Worm (Caenorhabditis elegans): Measurements from ENCODE around the gene F34H10.3.

F34H10.3 gene

DNA sequence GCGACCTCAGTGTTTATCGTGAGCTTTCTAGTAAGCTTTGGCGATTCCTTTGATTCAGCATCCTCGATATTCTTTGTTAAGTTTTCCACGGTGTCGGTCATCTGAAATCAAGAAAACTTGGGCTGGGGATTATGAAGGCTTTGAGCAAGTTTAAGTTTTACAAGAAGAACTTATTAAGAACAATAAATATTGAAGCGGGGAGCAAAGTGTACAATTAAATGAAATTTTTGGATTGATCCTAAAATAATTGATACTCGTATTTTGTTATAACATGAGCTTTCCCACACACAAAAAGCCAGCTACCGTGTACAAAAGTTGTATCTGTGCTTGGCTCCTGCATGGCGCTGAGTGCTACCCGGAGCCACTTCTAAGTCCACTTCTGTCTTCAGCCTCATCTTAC, at the start of gene F34H10.3:
Gene F34H10.3 (minus strand): TSS at position 101 of the 400 bp plus-strand sequence.
- no peak for TF ChIP-seq tra-4 (tag; optimal IDR thresholded peaks at IDR 0.05)
- TF ChIP-seq hnd-1 (tag; optimal IDR thresholded peaks at IDR 0.05): no peak
- no peak for TF ChIP-seq F13C5.2 (tag; optimal IDR thresholded peaks at IDR 0.05)
- TF ChIP-seq ceh-13 (GFP tag; optimal IDR thresholded peaks at IDR 0.05): no peak
- TF ChIP-seq B0310.2 (tag; optimal IDR thresholded peaks at IDR 0.05): no peak
- TF ChIP-seq ceh-36 (tag; optimal IDR thresholded peaks at IDR 0.05): no peak
- no peak for TF ChIP-seq aly-1 (tag; optimal IDR thresholded peaks at IDR 0.05)
- no peak for TF ChIP-seq flt-1 (GFP tag; IDR thresholded peaks at IDR 0.05)
- TF ChIP-seq tbx-11 (GFP tag; IDR thresholded peaks at IDR 0.05): no peak
- TF ChIP-seq ets-7 (tag; optimal IDR thresholded peaks at IDR 0.05): no peak
- no peak for TF ChIP-seq scrt-1 (GFP tag; IDR thresholded peaks at IDR 0.05)
- TF ChIP-seq tbx-37 (GFP tag; conservative IDR thresholded peaks at IDR 0.05): no peak
- TF ChIP-seq hmbx-1 (tag; optimal IDR thresholded peaks at IDR 0.05): no peak
- TF ChIP-seq pes-1 (GFP tag; IDR thresholded peaks at IDR 0.05): no peak
- no peak for TF ChIP-seq hmg-4 (GFP tag; optimal IDR thresholded peaks at IDR 0.05)
- no peak for TF ChIP-seq ama-1 (optimal IDR thresholded peaks at IDR 0.05)
- TF ChIP-seq sea-1 (GFP tag; conservative IDR thresholded peaks at IDR 0.05): no peak

DNA sequence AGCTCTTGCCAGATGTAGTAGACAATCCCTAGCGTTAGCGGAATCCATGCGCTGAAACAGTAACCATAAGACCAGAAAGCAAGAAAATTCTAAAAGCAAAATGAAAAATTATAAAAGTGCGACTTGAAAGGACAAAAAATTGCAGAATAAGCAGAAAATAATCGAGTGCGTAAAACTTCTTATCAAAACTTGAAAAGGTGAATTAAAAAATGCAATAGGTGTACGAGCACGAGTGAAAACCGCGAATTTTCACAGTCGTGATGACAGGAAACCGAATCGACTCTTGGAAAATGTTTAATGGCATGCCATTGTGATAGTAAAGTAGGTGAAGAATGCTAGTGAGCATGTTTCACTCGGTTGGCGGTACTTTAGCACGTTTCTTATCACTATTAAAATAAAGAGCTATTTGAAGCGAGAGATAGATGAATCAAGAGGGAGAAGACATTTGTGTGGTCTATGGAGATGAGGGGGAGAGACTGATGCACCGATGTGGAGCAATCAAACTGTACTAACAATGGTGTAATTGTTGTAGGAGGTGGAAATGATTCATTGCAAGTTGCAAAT, 45.4 kb upstream of the F34H10.3 start, which contains the start of gene ifp-1:
Gene ifp-1 (minus strand): TSS at position 51 of the 564 bp plus-strand sequence.
- no peak for TF ChIP-seq hmbx-1 (tag; optimal IDR thresholded peaks at IDR 0.05)
- TF ChIP-seq ceh-36 (tag; optimal IDR thresholded peaks at IDR 0.05): no peak
- no peak for TF ChIP-seq scrt-1 (GFP tag; IDR thresholded peaks at IDR 0.05)
- TF ChIP-seq ama-1 (optimal IDR thresholded peaks at IDR 0.05): no peak
- no peak for TF ChIP-seq tbx-37 (GFP tag; conservative IDR thresholded peaks at IDR 0.05)
- TF ChIP-seq tbx-11 (GFP tag; IDR thresholded peaks at IDR 0.05): no peak
- no peak for TF ChIP-seq tra-4 (tag; optimal IDR thresholded peaks at IDR 0.05)

DNA sequence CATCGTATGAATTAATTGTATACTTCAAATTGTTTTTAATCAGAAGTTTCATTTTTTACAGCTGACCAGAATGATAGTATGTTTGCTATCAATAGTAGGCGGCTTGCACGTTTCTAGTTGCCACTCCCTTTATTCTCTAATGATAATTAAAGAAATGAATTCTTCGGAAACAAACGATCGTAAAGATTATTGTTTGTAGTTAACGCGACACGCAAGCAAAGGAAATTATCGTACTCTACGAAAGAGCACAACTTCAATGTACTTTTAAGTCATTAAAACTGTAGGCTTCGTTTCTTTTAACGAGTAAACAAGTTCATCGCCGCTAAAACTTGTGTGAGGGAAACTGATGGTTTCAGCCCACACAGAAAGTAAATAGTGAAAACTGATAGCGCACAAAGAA, 44.6 kb upstream of the F34H10.3 start:
- TF ChIP-seq hmg-4 (GFP tag; optimal IDR thresholded peaks at IDR 0.05): no peak
- TF ChIP-seq tbx-37 (GFP tag; conservative IDR thresholded peaks at IDR 0.05): no peak
- TF ChIP-seq ama-1 (optimal IDR thresholded peaks at IDR 0.05): no peak
- no peak for TF ChIP-seq ceh-36 (tag; optimal IDR thresholded peaks at IDR 0.05)
- TF ChIP-seq F13C5.2 (tag; optimal IDR thresholded peaks at IDR 0.05): no peak
- TF ChIP-seq hnd-1 (tag; optimal IDR thresholded peaks at IDR 0.05): no peak
- TF ChIP-seq ceh-13 (GFP tag; optimal IDR thresholded peaks at IDR 0.05): no peak
- TF ChIP-seq sea-1 (GFP tag; conservative IDR thresholded peaks at IDR 0.05): no peak
- no peak for TF ChIP-seq hmbx-1 (tag; optimal IDR thresholded peaks at IDR 0.05)
- no peak for TF ChIP-seq tbx-11 (GFP tag; IDR thresholded peaks at IDR 0.05)

DNA sequence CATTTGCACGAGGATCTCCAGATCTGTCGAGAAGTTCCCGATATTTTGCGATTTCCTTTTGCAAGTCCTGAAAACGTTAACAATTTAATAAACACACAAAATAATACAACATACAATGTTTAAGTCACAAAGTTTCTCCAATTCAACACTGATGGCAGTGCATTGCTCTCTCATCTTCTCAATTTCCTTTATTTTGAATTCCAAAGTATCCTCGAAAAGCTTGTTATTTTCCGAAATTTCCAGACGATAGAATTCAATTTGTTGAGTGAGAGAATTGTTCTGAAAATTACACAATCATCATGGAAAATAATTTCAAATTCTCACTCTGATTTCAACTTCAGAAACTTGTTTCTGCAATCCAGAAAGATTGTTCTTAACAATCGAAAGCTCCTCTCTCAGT, 43.1 kb upstream of the F34H10.3 start:
- TF ChIP-seq sea-1 (GFP tag; conservative IDR thresholded peaks at IDR 0.05): no peak
- TF ChIP-seq aly-1 (tag; optimal IDR thresholded peaks at IDR 0.05): no peak
- TF ChIP-seq hnd-1 (tag; optimal IDR thresholded peaks at IDR 0.05): no peak
- TF ChIP-seq F13C5.2 (tag; optimal IDR thresholded peaks at IDR 0.05): no peak
- TF ChIP-seq ama-1 (optimal IDR thresholded peaks at IDR 0.05): no peak
- TF ChIP-seq B0310.2 (tag; optimal IDR thresholded peaks at IDR 0.05): no peak
- no peak for TF ChIP-seq ceh-13 (GFP tag; optimal IDR thresholded peaks at IDR 0.05)
- no peak for TF ChIP-seq tbx-11 (GFP tag; IDR thresholded peaks at IDR 0.05)
- TF ChIP-seq ceh-36 (tag; optimal IDR thresholded peaks at IDR 0.05): no peak
- no peak for TF ChIP-seq tra-4 (tag; optimal IDR thresholded peaks at IDR 0.05)
- TF ChIP-seq ets-7 (tag; optimal IDR thresholded peaks at IDR 0.05): no peak
- TF ChIP-seq tbx-37 (GFP tag; conservative IDR thresholded peaks at IDR 0.05): no peak
- TF ChIP-seq hmg-4 (GFP tag; optimal IDR thresholded peaks at IDR 0.05): no peak

DNA sequence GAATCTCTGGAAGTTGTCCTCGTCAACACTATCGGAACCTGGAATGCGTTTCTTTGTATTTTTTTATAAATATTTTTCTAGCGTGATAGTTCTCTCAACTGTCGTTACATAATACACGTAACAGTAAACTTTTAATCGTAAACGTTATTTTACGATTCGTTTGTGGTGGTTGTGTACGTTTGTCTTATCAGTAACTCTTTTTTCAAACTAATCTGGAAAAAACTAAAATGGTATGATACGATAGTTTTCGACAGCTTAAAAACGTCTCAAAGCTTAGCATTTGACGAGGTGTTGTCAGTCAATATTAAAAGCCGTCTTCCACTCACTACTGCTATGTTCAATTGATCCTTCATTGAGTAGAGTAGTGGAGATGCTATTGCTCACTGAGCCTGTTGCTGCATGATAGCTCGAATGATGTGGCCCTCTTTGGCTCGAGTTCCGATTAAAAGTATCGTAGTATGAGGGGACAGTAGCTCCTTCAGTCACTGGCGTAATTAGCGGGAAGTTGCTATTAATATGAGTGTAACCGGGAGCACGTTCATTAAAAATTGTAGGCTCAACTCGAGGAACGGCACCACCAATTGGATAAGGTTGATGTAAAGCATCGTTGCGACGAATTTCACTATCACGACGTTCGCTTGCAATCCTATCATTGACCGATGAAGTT, 42.1 kb upstream of the F34H10.3 start:
- no peak for TF ChIP-seq ceh-13 (GFP tag; optimal IDR thresholded peaks at IDR 0.05)

DNA sequence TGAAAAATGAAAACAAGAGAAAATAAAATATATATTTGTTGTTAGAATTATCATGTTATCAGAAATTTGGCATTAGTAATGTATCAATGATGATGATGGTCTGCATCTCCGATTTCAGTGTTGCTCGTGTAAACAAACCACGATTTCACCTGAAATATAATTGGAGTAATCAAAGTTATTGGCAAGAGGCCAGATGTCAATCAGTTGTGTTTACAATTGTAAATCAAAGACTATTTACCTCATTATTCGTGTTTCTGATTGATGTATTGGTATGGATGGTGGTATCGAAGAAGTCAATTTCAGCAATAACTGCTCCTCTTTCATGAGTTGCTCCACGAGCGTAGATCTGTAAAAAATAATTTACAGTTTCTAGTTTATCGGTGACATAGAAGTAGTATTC, 41.2 kb upstream of the F34H10.3 start:
- TF ChIP-seq hmg-4 (GFP tag; optimal IDR thresholded peaks at IDR 0.05) (no peak), ceh-36 (tag; optimal IDR thresholded peaks at IDR 0.05) (no peak), tra-4 (tag; optimal IDR thresholded peaks at IDR 0.05) (no peak), hmbx-1 (tag; optimal IDR thresholded peaks at IDR 0.05) (no peak), tbx-37 (GFP tag; conservative IDR thresholded peaks at IDR 0.05) (no peak), sea-1 (GFP tag; conservative IDR thresholded peaks at IDR 0.05) (no peak)

DNA sequence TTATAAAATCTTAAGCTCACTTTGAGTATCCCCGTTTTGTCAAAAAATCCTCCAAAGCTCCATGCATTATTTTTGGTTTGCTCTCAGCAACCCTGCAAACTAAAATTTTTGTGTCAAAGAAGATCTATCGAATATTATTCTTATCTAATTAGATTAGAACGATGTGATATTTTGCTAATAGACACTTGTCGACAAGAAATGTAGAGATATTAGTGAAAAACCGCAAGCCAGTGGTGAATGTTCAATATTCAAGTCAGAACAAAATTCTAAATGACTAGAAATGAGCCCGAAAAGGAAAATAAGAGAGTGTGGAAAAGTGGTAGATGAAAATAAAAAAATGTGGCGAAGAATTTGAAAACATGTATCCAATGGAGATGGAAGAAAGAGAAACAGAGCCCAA, 40.0 kb upstream of the F34H10.3 start, which contains the start of gene C43C3.4:
Gene C43C3.4 (minus strand): TSS at position 101 of the 400 bp plus-strand sequence.
- TF ChIP-seq scrt-1 (GFP tag; IDR thresholded peaks at IDR 0.05) (no peak), hmg-4 (GFP tag; optimal IDR thresholded peaks at IDR 0.05) (no peak), F13C5.2 (tag; optimal IDR thresholded peaks at IDR 0.05) (no peak), tbx-37 (GFP tag; conservative IDR thresholded peaks at IDR 0.05) (no peak), sea-1 (GFP tag; conservative IDR thresholded peaks at IDR 0.05) (no peak), B0310.2 (tag; optimal IDR thresholded peaks at IDR 0.05) (no peak), ceh-13 (GFP tag; optimal IDR thresholded peaks at IDR 0.05) (no peak), ama-1 (optimal IDR thresholded peaks at IDR 0.05) (no peak), pes-1 (GFP tag; IDR thresholded peaks at IDR 0.05) (no peak), tra-4 (tag; optimal IDR thresholded peaks at IDR 0.05) (no peak)

DNA sequence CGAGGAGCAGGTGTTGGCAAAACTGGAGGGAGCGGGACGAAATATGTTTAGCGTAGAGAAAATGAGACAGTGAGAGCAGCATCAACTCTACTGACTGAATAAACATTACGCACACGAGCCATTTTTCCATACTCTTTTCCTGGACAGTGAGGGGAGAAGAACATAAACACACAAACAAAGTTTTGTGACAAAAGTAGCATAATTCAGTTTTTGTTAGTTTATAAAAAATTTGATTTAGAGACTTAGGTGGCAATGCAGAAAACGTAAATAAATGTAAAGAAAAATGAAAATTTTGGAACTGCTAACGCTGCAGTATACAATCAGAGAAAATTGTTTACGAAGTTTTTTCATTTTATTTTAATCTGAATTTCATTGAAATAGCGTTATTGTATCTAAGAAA, 38.4 kb upstream of the F34H10.3 start:
- TF ChIP-seq ceh-13 (GFP tag; optimal IDR thresholded peaks at IDR 0.05) (no peak), pes-1 (GFP tag; IDR thresholded peaks at IDR 0.05) (no peak), ceh-36 (tag; optimal IDR thresholded peaks at IDR 0.05) (no peak), ama-1 (optimal IDR thresholded peaks at IDR 0.05) (no peak), aly-1 (tag; optimal IDR thresholded peaks at IDR 0.05) (no peak), hmg-4 (GFP tag; optimal IDR thresholded peaks at IDR 0.05) (no peak), sea-1 (GFP tag; conservative IDR thresholded peaks at IDR 0.05) (no peak), F13C5.2 (tag; optimal IDR thresholded peaks at IDR 0.05) (no peak)

Measured in whole organism, early embryonic.